Worm (Caenorhabditis elegans): ENCODE data around the gene nspc-16.
A peak's percentile ranks its signal among the peaks of the same experiment; 100 is the strongest.
"Not testable (repeated sequence)": the region's sequence is repeated elsewhere in the genome, so short reads cannot be mapped to it uniquely, and the experiment has no call there.

Gene nspc-16

DNA sequence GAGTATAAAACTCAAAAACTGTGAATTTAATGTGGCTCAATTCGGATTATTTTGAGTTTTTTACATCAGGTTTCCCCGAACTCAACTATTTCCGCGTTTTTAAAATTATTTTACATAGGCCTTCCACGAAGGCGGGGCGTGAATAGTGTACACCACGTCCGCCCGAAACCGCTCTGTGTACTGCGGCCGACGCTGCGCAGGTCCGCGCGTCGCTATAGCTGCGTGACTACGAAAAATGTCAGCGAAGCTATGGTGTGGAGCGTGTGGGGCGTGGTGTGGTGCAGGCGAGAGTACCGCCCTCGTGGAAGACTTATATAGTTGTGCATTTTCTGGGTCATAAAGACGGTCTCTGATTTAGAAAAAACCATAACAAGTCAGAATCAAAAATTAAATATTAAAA lies 5.5 kb upstream of the nspc-16 start:
- TF ChIP-seq aly-2 (tag; optimal IDR thresholded peaks at IDR 0.05) (no peak), snpc-4 (tag; optimal IDR thresholded peaks at IDR 0.05) (peak; percentile 12)

DNA sequence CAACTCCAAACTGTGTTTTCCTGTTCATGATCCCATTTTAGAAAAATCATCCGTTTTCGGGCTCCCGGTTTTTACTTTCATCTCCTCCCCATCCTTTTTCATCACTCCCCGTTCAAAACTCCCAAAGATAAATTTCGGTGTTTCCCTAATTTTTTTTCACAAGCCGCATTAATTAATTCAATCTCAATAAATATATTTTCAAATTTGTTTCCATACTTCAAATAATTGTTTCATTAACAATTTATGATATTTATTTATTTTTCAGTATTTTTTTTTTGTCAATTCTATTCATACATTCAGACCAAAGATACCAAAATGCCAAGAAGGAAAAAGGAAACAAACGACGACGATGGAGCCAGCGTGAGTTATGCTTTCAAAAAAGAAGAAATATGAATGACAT lies 2.9 kb upstream of the nspc-16 start, which contains the start of gene D1025.1:
Gene D1025.1, plus strand, starts transcription at position 301 of the 400 bp plus-strand sequence.
- TF ChIP-seq fkh-10 (GFP tag; optimal IDR thresholded peaks at IDR 0.05): no peak
- no peak for TF ChIP-seq sup-37 (GFP tag; optimal IDR thresholded peaks at IDR 0.05)

DNA sequence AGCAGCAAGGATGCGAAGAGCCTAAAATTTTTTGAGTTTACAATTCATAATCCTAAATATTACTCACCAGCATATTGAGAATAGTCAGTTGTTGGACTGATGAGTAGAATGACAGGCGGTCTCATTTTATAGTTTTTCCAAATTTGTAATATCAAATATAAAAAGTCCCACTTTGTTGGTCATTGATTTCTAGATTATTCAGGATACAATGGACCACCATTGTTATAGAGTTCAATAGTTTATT lies 1.6 kb downstream of the nspc-16 start, which contains the start of gene nspc-17:
Gene nspc-17, minus strand, starts transcription at position 101 of the 244 bp plus-strand sequence.
- TF ChIP-seq C34B4.2 (tag; optimal IDR thresholded peaks at IDR 0.05); nhr-11 (tag; optimal IDR thresholded peaks at IDR 0.05); grh-1 (GFP tag; IDR thresholded peaks at IDR 0.05): not testable (repeated sequence)

DNA sequence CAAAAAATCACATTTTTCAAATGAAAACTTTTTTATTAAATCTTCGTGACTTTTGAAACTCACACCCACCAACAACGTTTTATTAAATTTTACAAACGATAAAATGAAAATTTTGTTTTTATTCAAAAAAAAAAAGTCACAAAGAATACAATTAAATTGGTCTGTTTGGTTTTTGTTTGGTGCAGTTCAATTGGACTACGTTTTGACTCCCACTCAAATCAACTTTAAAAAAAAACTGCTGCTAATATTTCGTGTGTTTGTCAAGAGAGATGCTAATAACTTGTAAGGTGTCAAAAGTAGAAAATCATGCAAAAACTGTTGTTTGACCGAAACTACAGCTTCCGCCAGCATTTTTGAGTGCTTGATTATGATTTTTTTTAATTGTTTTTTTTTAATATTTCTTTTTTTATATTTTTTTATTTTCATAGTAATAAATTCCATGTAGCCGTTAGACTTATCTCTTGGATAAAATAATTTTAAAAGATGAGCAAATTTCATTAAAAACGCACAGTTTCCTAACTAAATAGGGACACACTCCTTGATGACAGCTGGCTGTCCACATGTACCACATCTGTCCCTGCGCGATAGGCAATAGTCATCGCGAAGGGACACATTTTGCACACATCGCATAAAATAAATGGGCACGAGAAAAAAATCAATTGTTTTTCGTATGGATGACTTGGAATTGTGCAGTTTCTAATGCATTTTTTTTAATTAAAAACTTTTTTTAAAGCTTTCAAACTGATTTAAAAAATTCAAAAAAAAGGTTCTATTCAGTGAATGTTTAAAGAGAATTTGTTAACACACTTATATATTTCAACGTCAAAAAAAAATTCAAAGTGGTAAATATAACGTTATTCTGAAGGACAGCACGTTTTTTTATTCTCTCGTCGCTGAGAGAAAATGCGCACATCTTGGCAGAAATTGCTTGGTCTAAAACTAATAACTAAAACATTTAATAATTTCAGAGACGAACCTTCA lies 2.2 kb downstream of the nspc-16 start:
- TF ChIP-seq sup-37 (GFP tag; optimal IDR thresholded peaks at IDR 0.05) (peak; percentile 93), mdl-1 (tag; optimal IDR thresholded peaks at IDR 0.05) (peak in 1 of 2 experiments; percentile 95), ztf-11 (tag; optimal IDR thresholded peaks at IDR 0.05) (peak; percentile 86 to 98), ceh-8 (GFP tag; optimal IDR thresholded peaks at IDR 0.05) (peak; percentile 100), efl-3 (GFP tag; optimal IDR thresholded peaks at IDR 0.05) (peak; percentile 96), nhr-71 (tag; optimal IDR thresholded peaks at IDR 0.05) (peak; percentile 99), nhr-11 (tag; optimal IDR thresholded peaks at IDR 0.05) (peak; percentile 98), isw-1 (GFP tag; IDR thresholded peaks at IDR 0.05) (peak; percentile 92), jun-1 (tag; optimal IDR thresholded peaks at IDR 0.05) (peak; percentile 100), fkh-4 (tag; optimal IDR thresholded peaks at IDR 0.05; ENCODE audit: borderline replicate concordance) (peak; percentile 95), rnt-1 (tag; optimal IDR thresholded peaks at IDR 0.05) (peak; percentile 99), nhr-85 (tag) (peak; percentile 99), egl-13 (tag; optimal IDR thresholded peaks at IDR 0.05) (peak; percentile 99), lsy-2 (tag; optimal IDR thresholded peaks at IDR 0.05) (peak; percentile 95 to 96), nhr-84 (tag; optimal IDR thresholded peaks at IDR 0.05) (no peak), nhr-76 (tag; optimal IDR thresholded peaks at IDR 0.05) (peak; percentile 90), mep-1 (tag; optimal IDR thresholded peaks at IDR 0.05) (peak; percentile 100), fkh-10 (GFP tag; optimal IDR thresholded peaks at IDR 0.05) (peak; percentile 100), snu-23 (GFP tag; optimal IDR thresholded peaks at IDR 0.05) (peak; percentile 100), nhr-47 (tag; optimal IDR thresholded peaks at IDR 0.05) (peak; percentile 100), hlh-17 (GFP tag; optimal IDR thresholded peaks at IDR 0.05; ENCODE audit: borderline replicate concordance) (no peak), pag-3 (tag; optimal IDR thresholded peaks at IDR 0.05; ENCODE audit: borderline replicate concordance, insufficient read depth) (peak; percentile 60), ama-1 (optimal IDR thresholded peaks at IDR 0.05) (no peak), F16B12.6 (tag; optimal IDR thresholded peaks at IDR 0.05) (peak; percentile 58), fos-1 (tag; optimal IDR thresholded peaks at IDR 0.05) (peak; percentile 98), ceh-82 (tag; optimal IDR thresholded peaks at IDR 0.05) (peak; percentile 99 to 100 (median 100)), egl-27 (tag; optimal IDR thresholded peaks at IDR 0.05) (peak; percentile 89 to 98), unc-30 (tag; optimal IDR thresholded peaks at IDR 0.05) (peak; percentile 90), snpc-4 (tag; optimal IDR thresholded peaks at IDR 0.05) (peak; percentile 94), hlh-4 (tag; optimal IDR thresholded peaks at IDR 0.05) (peak; percentile 23), ztf-4 (tag; optimal IDR thresholded peaks at IDR 0.05) (peak; percentile 99), ceh-88 (GFP tag; IDR thresholded peaks at IDR 0.05) (peak; percentile 97), C16A3.4 (tag; optimal IDR thresholded peaks at IDR 0.05) (peak; percentile 99), efl-1 (optimal IDR thresholded peaks at IDR 0.05) (peak; percentile 86 to 90), efl-1 (GFP tag; optimal IDR thresholded peaks at IDR 0.05 in 1 of 2) (peak; percentile 56 to 96), Y116A8C.19 (tag; optimal IDR thresholded peaks at IDR 0.05; ENCODE audit: borderline replicate concordance) (peak; percentile 72), blmp-1 (tag; optimal IDR thresholded peaks at IDR 0.05) (peak; percentile 60), unc-130 (tag; optimal IDR thresholded peaks at IDR 0.05) (peak; percentile 92), unc-62 (GFP tag; optimal IDR thresholded peaks at IDR 0.05) (peak; percentile 77), mab-9 (GFP tag; IDR thresholded peaks at IDR 0.05) (peak; percentile 97), ceh-90 (tag; optimal IDR thresholded peaks at IDR 0.05) (peak; percentile 32)
